Worm (Caenorhabditis elegans): ENCODE data around the gene C32H11.4.

DNA sequence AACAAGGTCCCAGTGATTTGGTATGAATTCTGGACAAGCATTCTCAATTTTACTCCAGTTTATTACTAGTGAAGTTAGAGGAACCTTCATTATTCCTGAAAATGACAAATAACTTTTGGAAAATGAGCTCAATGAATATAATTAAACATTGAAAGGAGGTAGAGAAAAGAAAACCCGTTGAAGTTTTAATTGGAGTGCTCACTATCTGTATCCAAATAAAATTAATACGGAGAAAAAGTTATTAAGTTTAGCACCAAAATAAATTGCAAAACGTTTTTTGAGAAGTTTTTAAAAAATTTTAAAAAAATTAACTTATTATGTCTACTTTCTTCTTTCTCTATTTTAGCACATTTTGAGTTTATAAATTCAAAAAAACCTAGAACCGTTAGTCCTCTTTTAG is 25.4 kb downstream of the C32H11.4 start, which contains the start of gene F55G11.1:
- TF ChIP-seq ceh-18 (tag; optimal IDR thresholded peaks at IDR 0.05) (no peak), pqm-1 (tag; optimal IDR thresholded peaks at IDR 0.05) (no peak), ceh-14 (tag; optimal IDR thresholded peaks at IDR 0.05) (no peak), sdc-2 (tag; optimal IDR thresholded peaks at IDR 0.05) (no peak), ama-1 (optimal IDR thresholded peaks at IDR 0.05) (no peak), nfya-1 (tag; optimal IDR thresholded peaks at IDR 0.05) (no peak), elt-4 (tag; optimal IDR thresholded peaks at IDR 0.05) (no peak), unc-86 (tag; optimal IDR thresholded peaks at IDR 0.05) (no peak)
